In the genomic region with DNA sequence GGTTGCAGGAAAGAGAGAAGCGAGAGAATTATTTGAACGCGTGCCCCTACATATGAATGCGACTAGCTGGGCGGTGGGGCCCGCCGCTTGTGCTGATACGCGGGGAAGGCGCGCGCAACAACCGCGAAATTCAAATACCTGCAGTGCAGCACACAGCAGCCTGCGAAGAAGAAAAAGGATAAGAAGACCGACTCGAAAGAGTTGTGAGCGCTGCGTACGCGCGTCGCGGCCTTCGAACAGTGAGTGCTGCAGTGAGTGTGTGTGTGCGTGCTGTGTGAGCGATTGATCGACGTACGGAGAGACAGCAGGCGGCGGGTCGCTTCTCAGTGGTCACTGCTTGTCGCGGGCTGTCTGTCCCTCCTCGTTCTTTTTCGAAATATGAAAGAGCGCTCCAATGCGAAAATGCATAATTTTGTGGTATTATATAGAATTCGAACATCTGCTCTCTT, we compare ENCODE assay signal across 5 worm cellular contexts.
TF ChIP-seq lines count a peak whose summit lies in the region.

No protein-coding gene starts in this region.

TF ChIP-seq in whole organism, L1 larva, 84 proteins besides CTCF, POLR2A, EP300 and RAD21 (continues in another document):
- TF ChIP-seq nhr-19 (GFP tag; conservative IDR thresholded peaks at IDR 0.05; lab: Robert Waterston, UW) (peak; percentile 43), unc-62 (GFP tag; optimal IDR thresholded peaks at IDR 0.05; lab: Kevin White, UChicago) (no peak), vab-15 (tag; optimal IDR thresholded peaks at IDR 0.05; lab: Kevin White, UChicago) (peak; percentile 32), nhr-84 (tag; optimal IDR thresholded peaks at IDR 0.05; lab: Kevin White, UChicago) (no peak), nhr-90 (tag; optimal IDR thresholded peaks at IDR 0.05; lab: Kevin White, UChicago; ENCODE audit: poor library complexity) (peak; percentile 35), skn-1 (tag; optimal IDR thresholded peaks at IDR 0.05; lab: Kevin White, UChicago) (peak; percentile 63), blmp-1 (tag; optimal IDR thresholded peaks at IDR 0.05; lab: Kevin White, UChicago) (peak; percentile 4), lin-15B (tag; optimal IDR thresholded peaks at IDR 0.05; lab: Kevin White, UChicago) (peak; percentile 83), lsy-2 (tag; optimal IDR thresholded peaks at IDR 0.05; lab: Kevin White, UChicago) (peak; percentile 58 to 83), nhr-12 (tag; optimal IDR thresholded peaks at IDR 0.05; lab: Kevin White, UChicago) (no peak), C34B4.2 (tag; optimal IDR thresholded peaks at IDR 0.05; lab: Kevin White, UChicago) (no peak), hlh-17 (GFP tag; optimal IDR thresholded peaks at IDR 0.05; lab: Kevin White, UChicago; ENCODE audit: borderline replicate concordance) (no peak), nhr-85 (tag; lab: Kevin White, UChicago) (peak; percentile 75), unc-98 (GFP tag; IDR thresholded peaks at IDR 0.05; lab: Robert Waterston, UW) (no peak), lin-14 (GFP tag; optimal IDR thresholded peaks at IDR 0.05; lab: Kevin White, UChicago) (peak; percentile 95), ets-5 (GFP tag; IDR thresholded peaks at IDR 0.05; lab: Robert Waterston, UW) (no peak), aha-1 (tag; optimal IDR thresholded peaks at IDR 0.05; lab: Kevin White, UChicago) (no peak)

TF ChIP-seq in whole organism, L3 larva, 47 proteins besides CTCF, POLR2A, EP300 and RAD21 (continues in another document):
- TF ChIP-seq ceh-28 (tag; optimal IDR thresholded peaks at IDR 0.05; lab: Kevin White, UChicago) (peak; percentile 78), ceh-82 (tag; optimal IDR thresholded peaks at IDR 0.05; lab: Kevin White, UChicago) (peak; percentile 43), ztf-11 (tag; optimal IDR thresholded peaks at IDR 0.05; lab: Kevin White, UChicago) (no peak), sea-2 (GFP tag; optimal IDR thresholded peaks at IDR 0.05; lab: Kevin White, UChicago) (peak; percentile 5), fkh-2 (tag; optimal IDR thresholded peaks at IDR 0.05; lab: Kevin White, UChicago) (no peak), mdl-1 (tag; optimal IDR thresholded peaks at IDR 0.05; lab: Kevin White, UChicago) (peak; percentile 18), lsy-12 (tag; optimal IDR thresholded peaks at IDR 0.05; lab: Kevin White, UChicago) (peak; percentile 82), pha-4 (tag; optimal IDR thresholded peaks at IDR 0.05; lab: Kevin White, UChicago) (peak; percentile 67), snpc-4 (tag; optimal IDR thresholded peaks at IDR 0.05; lab: Kevin White, UChicago) (peak; percentile 81), tbx-2 (tag; optimal IDR thresholded peaks at IDR 0.05; lab: Kevin White, UChicago) (peak; percentile 77), daf-12 (tag; optimal IDR thresholded peaks at IDR 0.05; lab: Kevin White, UChicago) (no peak), hmg-11 (tag; optimal IDR thresholded peaks at IDR 0.05; lab: Kevin White, UChicago) (peak; percentile 98), nhr-11 (tag; optimal IDR thresholded peaks at IDR 0.05; lab: Kevin White, UChicago) (peak; percentile 19), nhr-43 (tag; optimal IDR thresholded peaks at IDR 0.05; lab: Kevin White, UChicago; ENCODE audit: poor library complexity, severe bottlenecking) (peak; percentile 73), elt-1 (tag; optimal IDR thresholded peaks at IDR 0.05; lab: Kevin White, UChicago) (no peak), lin-15B (tag; optimal IDR thresholded peaks at IDR 0.05; lab: Kevin White, UChicago) (peak; percentile 95), unc-62 (GFP tag; optimal IDR thresholded peaks at IDR 0.05; lab: Kevin White, UChicago) (peak; percentile 37), lin-39 (tag; optimal IDR thresholded peaks at IDR 0.05; lab: Kevin White, UChicago) (peak; percentile 91)

TF ChIP-seq in whole organism, early embryonic, 17 proteins besides CTCF, POLR2A, EP300 and RAD21:
- TF ChIP-seq hmbx-1 (tag; optimal IDR thresholded peaks at IDR 0.05; lab: Kevin White, UChicago) = no peak
- TF ChIP-seq ceh-13 (GFP tag; optimal IDR thresholded peaks at IDR 0.05; lab: Kevin White, UChicago) = no peak
- TF ChIP-seq hnd-1 (tag; optimal IDR thresholded peaks at IDR 0.05; lab: Kevin White, UChicago) = no peak
- TF ChIP-seq scrt-1 (GFP tag; IDR thresholded peaks at IDR 0.05; lab: Robert Waterston, UW) = peak; percentile 59; the same call in 1 of the 2 replicates
- TF ChIP-seq F13C5.2 (tag; optimal IDR thresholded peaks at IDR 0.05; lab: Kevin White, UChicago) = peak; percentile 63
- peak; percentile 35 for TF ChIP-seq ets-7 (tag; optimal IDR thresholded peaks at IDR 0.05; lab: Kevin White, UChicago)
- TF ChIP-seq pes-1 (GFP tag; IDR thresholded peaks at IDR 0.05; lab: Robert Waterston, UW) = peak; percentile 24; the same call in 1 of the 2 replicates
- TF ChIP-seq B0310.2 (tag; optimal IDR thresholded peaks at IDR 0.05; lab: Kevin White, UChicago) = peak; percentile 26
- peak; percentile 80 for TF ChIP-seq aly-1 (tag; optimal IDR thresholded peaks at IDR 0.05; lab: Kevin White, UChicago)
- peak; percentile 95 for TF ChIP-seq hmg-4 (GFP tag; optimal IDR thresholded peaks at IDR 0.05; lab: Kevin White, UChicago)

TF ChIP-seq in whole organism, midembryonic, 9 proteins besides CTCF, POLR2A, EP300 and RAD21:
- TF ChIP-seq ztf-29 (GFP tag; IDR thresholded peaks at IDR 0.05; lab: Robert Waterston, UW) (peak; percentile 60; the same call in 1 of the 2 replicates), T22C8.4 (GFP tag; IDR thresholded peaks at IDR 0.05; lab: Robert Waterston, UW) (peak; percentile 62), ztf-23 (GFP tag; IDR thresholded peaks at IDR 0.05; lab: Robert Waterston, UW) (peak; percentile 79), ref-1 (GFP tag; conservative IDR thresholded peaks at IDR 0.05; lab: Robert Waterston, UW) (no peak), klf-2 (GFP tag; conservative IDR thresholded peaks at IDR 0.05; lab: Robert Waterston, UW) (no peak), med-1 (GFP tag; optimal IDR thresholded peaks at IDR 0.05; lab: Kevin White, UChicago; ENCODE audit: insufficient read depth) (no peak), cog-1 (tag; optimal IDR thresholded peaks at IDR 0.05; lab: Kevin White, UChicago) (peak; percentile 77), flt-1 (GFP tag; IDR thresholded peaks at IDR 0.05; lab: Robert Waterston, UW) (peak; percentile 74; the same call in 1 of the 2 replicates), tab-1 (GFP tag; IDR thresholded peaks at IDR 0.05; lab: Robert Waterston, UW) (no peak)

TF ChIP-seq in whole organism, young adult, 124 proteins besides CTCF, POLR2A, EP300 and RAD21 (continues in another document):
- TF ChIP-seq B0035.1 (tag; optimal IDR thresholded peaks at IDR 0.05; lab: Kevin White, UChicago) (peak; percentile 52), mxl-1 (tag; optimal IDR thresholded peaks at IDR 0.05; lab: Kevin White, UChicago) (no peak), chd-7 (tag; optimal IDR thresholded peaks at IDR 0.05; lab: Kevin White, UChicago) (peak; percentile 91), C06A6.2 (GFP tag; conservative IDR thresholded peaks at IDR 0.05; lab: Robert Waterston, UW) (peak; percentile 74), ets-4 (GFP tag; optimal IDR thresholded peaks at IDR 0.05; lab: Kevin White, UChicago) (peak; percentile 15), Y79H2A.3 (GFP tag; conservative IDR thresholded peaks at IDR 0.05; lab: Robert Waterston, UW) (no peak), nfya-2 (GFP tag; IDR thresholded peaks at IDR 0.05; lab: Robert Waterston, UW) (no peak), egl-44 (GFP tag; IDR thresholded peaks at IDR 0.05; lab: Robert Waterston, UW) (no peak), fkh-3 (tag; optimal IDR thresholded peaks at IDR 0.05; lab: Kevin White, UChicago) (no peak), F49E8.2 (tag; optimal IDR thresholded peaks at IDR 0.05; lab: Kevin White, UChicago; ENCODE audit: insufficient read depth) (no peak), nfyb-1 (GFP tag; IDR thresholded peaks at IDR 0.05; lab: Robert Waterston, UW) (peak; percentile 95), ztf-6 (GFP tag; IDR thresholded peaks at IDR 0.05; lab: Robert Waterston, UW) (peak; percentile 75; the same call in 1 of the 2 replicates), ztf-3 (GFP tag; optimal IDR thresholded peaks at IDR 0.05; lab: Kevin White, UChicago) (peak; percentile 22), D2030.7 (GFP tag; IDR thresholded peaks at IDR 0.05; lab: Robert Waterston, UW) (no peak), attf-5 (GFP tag; optimal IDR thresholded peaks at IDR 0.05; lab: Kevin White, UChicago) (peak; percentile 98), dox-1 (GFP tag; IDR thresholded peaks at IDR 0.05; lab: Robert Waterston, UW) (peak; percentile 94), mcd-1 (GFP tag; IDR thresholded peaks at IDR 0.05; lab: Robert Waterston, UW) (peak; percentile 91), attf-3 (GFP tag; conservative IDR thresholded peaks at IDR 0.05; lab: Robert Waterston, UW) (peak; percentile 72), gei-17 (GFP tag; optimal IDR thresholded peaks at IDR 0.05; lab: Kevin White, UChicago) (peak; percentile 76), F55B11.4 (tag; optimal IDR thresholded peaks at IDR 0.05; lab: Kevin White, UChicago; ENCODE audit: borderline replicate concordance, insufficient read depth) (no peak), lin-26 (GFP tag; IDR thresholded peaks at IDR 0.05; lab: Robert Waterston, UW) (peak; percentile 79), attf-6 (GFP tag; IDR thresholded peaks at IDR 0.05; lab: Robert Waterston, UW) (no peak), unc-130 (GFP tag; optimal IDR thresholded peaks at IDR 0.05; lab: Kevin White, UChicago) (peak; percentile 21), let-526 (GFP tag; IDR thresholded peaks at IDR 0.05; lab: Robert Waterston, UW) (peak; percentile 88), mes-4 (tag; optimal IDR thresholded peaks at IDR 0.05; lab: Kevin White, UChicago) (no peak), ztf-22 (GFP tag; optimal IDR thresholded peaks at IDR 0.05; lab: Kevin White, UChicago) (peak; percentile 72), T07F8.4 (tag; optimal IDR thresholded peaks at IDR 0.05; lab: Kevin White, UChicago) (peak; percentile 46), ztf-26 (tag; optimal IDR thresholded peaks at IDR 0.05; lab: Kevin White, UChicago) (peak; percentile 93), ceh-100 (GFP tag; IDR thresholded peaks at IDR 0.05; lab: Robert Waterston, UW) (peak; percentile 69), lin-35 (GFP tag; optimal IDR thresholded peaks at IDR 0.05; lab: Kevin White, UChicago) (peak in 1 of 3 experiments; percentile 89), nhr-80 (tag; optimal IDR thresholded peaks at IDR 0.05; lab: Kevin White, UChicago) (peak; percentile 98), tbx-9 (tag; optimal IDR thresholded peaks at IDR 0.05; lab: Kevin White, UChicago; ENCODE audit: borderline replicate concordance) (no peak), die-1 (tag; optimal IDR thresholded peaks at IDR 0.05; lab: Kevin White, UChicago) (peak; percentile 65), F39B2.1 (GFP tag; IDR thresholded peaks at IDR 0.05; lab: Robert Waterston, UW) (no peak), nhr-90 (tag; optimal IDR thresholded peaks at IDR 0.05; lab: Kevin White, UChicago) (peak; percentile 72), ceh-27 (GFP tag; optimal IDR thresholded peaks at IDR 0.05; lab: Kevin White, UChicago) (peak; percentile 87), akir-1 (GFP tag; optimal IDR thresholded peaks at IDR 0.05; lab: Kevin White, UChicago) (peak; percentile 42)
